Worm (Caenorhabditis elegans): ENCODE results near the gene F14H8.2.

F14H8.2 gene

DNA sequence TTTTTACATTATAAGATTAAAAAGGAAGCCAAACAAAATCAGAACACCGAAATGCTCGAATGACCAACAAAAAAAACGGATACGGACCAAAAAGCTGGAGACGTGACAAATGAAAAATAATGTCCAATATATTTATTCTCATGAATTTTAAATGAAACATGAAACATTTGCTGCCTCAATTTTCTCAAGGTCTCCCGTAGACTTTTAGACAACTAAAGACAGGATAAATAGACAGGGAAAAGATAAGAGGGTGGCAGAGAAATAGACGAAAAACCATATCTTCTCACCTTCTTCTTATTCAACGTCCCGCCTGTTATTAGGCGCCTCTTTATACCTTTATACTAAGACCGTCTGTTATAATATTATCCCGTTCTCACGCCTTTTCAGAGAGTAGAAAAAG, 4.3 kb downstream of the F14H8.2 start:
- TF ChIP-seq ztf-11 (tag; optimal IDR thresholded peaks at IDR 0.05) (no peak), unc-98 (GFP tag; IDR thresholded peaks at IDR 0.05) (no peak), lin-13 (GFP tag; optimal IDR thresholded peaks at IDR 0.05) (no peak), nhr-90 (tag; optimal IDR thresholded peaks at IDR 0.05; ENCODE audit: poor library complexity) (peak; percentile 4), vab-15 (tag; optimal IDR thresholded peaks at IDR 0.05) (no peak), ceh-63 (GFP tag; optimal IDR thresholded peaks at IDR 0.05) (no peak), Y116A8C.19 (tag; optimal IDR thresholded peaks at IDR 0.05; ENCODE audit: borderline replicate concordance) (no peak), nhr-76 (tag; optimal IDR thresholded peaks at IDR 0.05) (no peak), nhr-85 (tag) (peak; percentile 54), lin-14 (GFP tag; optimal IDR thresholded peaks at IDR 0.05) (peak; percentile 44), C04F5.9 (tag; optimal IDR thresholded peaks at IDR 0.05) (no peak), pqm-1 (tag; optimal IDR thresholded peaks at IDR 0.05) (no peak), ceh-90 (tag; optimal IDR thresholded peaks at IDR 0.05) (no peak), rnt-1 (tag; optimal IDR thresholded peaks at IDR 0.05) (peak; percentile 11), nhr-71 (tag; optimal IDR thresholded peaks at IDR 0.05) (peak; percentile 48), jun-1 (tag; optimal IDR thresholded peaks at IDR 0.05) (no peak), fos-1 (tag; optimal IDR thresholded peaks at IDR 0.05) (no peak), tbx-2 (tag; optimal IDR thresholded peaks at IDR 0.05) (no peak), blmp-1 (tag; optimal IDR thresholded peaks at IDR 0.05) (peak; percentile 39), elt-3 (tag; optimal IDR thresholded peaks at IDR 0.05) (peak in 1 of 6 experiments; percentile 36), lir-3 (tag; optimal IDR thresholded peaks at IDR 0.05; ENCODE audit: poor library complexity) (no peak), nhr-77 (tag; optimal IDR thresholded peaks at IDR 0.05) (no peak), dpl-1 (GFP tag; optimal IDR thresholded peaks at IDR 0.05) (no peak), lin-35 (GFP tag; optimal IDR thresholded peaks at IDR 0.05) (peak in 1 of 2 experiments; percentile 1), nhr-28 (tag; optimal IDR thresholded peaks at IDR 0.05) (no peak), ets-5 (GFP tag; IDR thresholded peaks at IDR 0.05) (no peak), sptf-1 (tag; optimal IDR thresholded peaks at IDR 0.05) (no peak), mep-1 (tag; optimal IDR thresholded peaks at IDR 0.05) (peak; percentile 4), egl-13 (tag; optimal IDR thresholded peaks at IDR 0.05) (no peak), nhr-19 (GFP tag; conservative IDR thresholded peaks at IDR 0.05) (no peak), C16A3.4 (tag; optimal IDR thresholded peaks at IDR 0.05) (no peak), pax-3 (tag; optimal IDR thresholded peaks at IDR 0.05) (no peak), lin-39 (tag; optimal IDR thresholded peaks at IDR 0.05) (no peak), ceh-82 (tag; optimal IDR thresholded peaks at IDR 0.05) (no peak), swsn-7 (tag; optimal IDR thresholded peaks at IDR 0.05) (no peak), mef-2 (tag; optimal IDR thresholded peaks at IDR 0.05) (no peak), aha-1 (tag; optimal IDR thresholded peaks at IDR 0.05) (no peak), nhr-84 (tag; optimal IDR thresholded peaks at IDR 0.05) (no peak), skn-1 (tag; optimal IDR thresholded peaks at IDR 0.05) (peak; percentile 7), lsy-2 (tag; optimal IDR thresholded peaks at IDR 0.05) (peak in 1 of 2 experiments; percentile 11), aly-2 (tag; optimal IDR thresholded peaks at IDR 0.05) (no peak), snu-23 (GFP tag; optimal IDR thresholded peaks at IDR 0.05) (peak; percentile 33), ces-1 (GFP tag; optimal IDR thresholded peaks at IDR 0.05) (no peak), zip-4 (GFP tag; optimal IDR thresholded peaks at IDR 0.05) (no peak), tlp-1 (tag; optimal IDR thresholded peaks at IDR 0.05) (no peak), mab-9 (GFP tag; IDR thresholded peaks at IDR 0.05) (no peak)
